Worm (Caenorhabditis elegans): ENCODE data around the gene nhr-290.

The nhr-290 gene

DNA sequence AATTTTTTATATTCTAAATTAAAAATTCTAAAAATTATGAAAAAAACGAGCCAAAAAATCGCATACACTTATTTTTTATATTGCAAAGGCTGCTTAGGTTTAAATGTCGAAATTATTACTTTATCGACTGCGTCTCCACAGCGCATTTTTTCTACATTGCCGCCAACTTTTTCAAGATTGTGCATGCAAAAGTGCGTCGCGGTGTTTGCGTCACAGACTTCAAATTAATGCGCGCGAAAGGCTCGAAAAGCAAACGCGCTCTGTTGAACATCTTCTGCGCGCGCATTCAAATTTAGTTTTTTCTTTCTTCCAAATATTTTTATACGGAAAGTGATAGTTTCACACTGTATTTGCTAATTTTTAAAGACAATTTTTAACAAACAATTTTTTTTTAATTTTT lies 26.6 kb downstream of the nhr-290 start (continued):
- TF ChIP-seq F16B12.6 (tag; optimal IDR thresholded peaks at IDR 0.05) (peak; percentile 87), ets-5 (GFP tag; IDR thresholded peaks at IDR 0.05) (peak; percentile 52; the same call in 1 of the 2 replicates), mep-1 (tag; optimal IDR thresholded peaks at IDR 0.05) (peak; percentile 84), nhr-85 (tag) (peak; percentile 95), dpl-1 (GFP tag; optimal IDR thresholded peaks at IDR 0.05) (peak; percentile 92 to 99 (median 97)), lir-3 (tag; optimal IDR thresholded peaks at IDR 0.05; ENCODE audit: poor library complexity) (peak; percentile 88), xbp-1 (tag; optimal IDR thresholded peaks at IDR 0.05) (peak; percentile 90), snpc-4 (tag; optimal IDR thresholded peaks at IDR 0.05) (peak; percentile 71), sptf-1 (tag; optimal IDR thresholded peaks at IDR 0.05) (no peak), ceh-63 (GFP tag; optimal IDR thresholded peaks at IDR 0.05) (peak; percentile 60), hlh-4 (tag; optimal IDR thresholded peaks at IDR 0.05) (no peak), snu-23 (GFP tag; optimal IDR thresholded peaks at IDR 0.05) (peak; percentile 93), grh-1 (GFP tag; IDR thresholded peaks at IDR 0.05) (peak; percentile 95), unc-86 (tag; optimal IDR thresholded peaks at IDR 0.05) (peak; percentile 93), C16A3.4 (tag; optimal IDR thresholded peaks at IDR 0.05) (peak; percentile 71), ztf-11 (tag; optimal IDR thresholded peaks at IDR 0.05) (peak in 1 of 2 experiments; percentile 76), zag-1 (tag; optimal IDR thresholded peaks at IDR 0.05) (no peak), mdl-1 (tag; optimal IDR thresholded peaks at IDR 0.05) (peak in 1 of 2 experiments; percentile 57), pqm-1 (tag; optimal IDR thresholded peaks at IDR 0.05) (no peak), mef-2 (tag; optimal IDR thresholded peaks at IDR 0.05) (no peak), ceh-88 (GFP tag; IDR thresholded peaks at IDR 0.05) (peak; percentile 95), ceh-90 (tag; optimal IDR thresholded peaks at IDR 0.05) (peak; percentile 74), nhr-237 (tag; optimal IDR thresholded peaks at IDR 0.05) (peak; percentile 63), unc-98 (GFP tag; IDR thresholded peaks at IDR 0.05) (peak; percentile 89), fkh-8 (tag; optimal IDR thresholded peaks at IDR 0.05) (peak; percentile 94), aly-2 (tag; optimal IDR thresholded peaks at IDR 0.05) (no peak), nhr-71 (tag; optimal IDR thresholded peaks at IDR 0.05) (peak; percentile 97), nhr-90 (tag; optimal IDR thresholded peaks at IDR 0.05; ENCODE audit: poor library complexity) (peak; percentile 90), C04F5.9 (tag; optimal IDR thresholded peaks at IDR 0.05) (peak; percentile 77), lin-39 (tag; optimal IDR thresholded peaks at IDR 0.05) (peak; percentile 36), nhr-12 (tag; optimal IDR thresholded peaks at IDR 0.05) (no peak), efl-1 (optimal IDR thresholded peaks at IDR 0.05) (peak; percentile 99), efl-1 (GFP tag; optimal IDR thresholded peaks at IDR 0.05 in 1 of 2) (peak; percentile 97 to 100), efl-3 (GFP tag; optimal IDR thresholded peaks at IDR 0.05) (peak; percentile 2), tbx-2 (tag; optimal IDR thresholded peaks at IDR 0.05) (peak; percentile 94), lin-14 (GFP tag; optimal IDR thresholded peaks at IDR 0.05) (peak; percentile 92), aha-1 (tag; optimal IDR thresholded peaks at IDR 0.05) (no peak), blmp-1 (tag; optimal IDR thresholded peaks at IDR 0.05) (peak; percentile 35), unc-30 (tag; optimal IDR thresholded peaks at IDR 0.05) (no peak), nhr-84 (tag; optimal IDR thresholded peaks at IDR 0.05) (no peak), isw-1 (GFP tag; IDR thresholded peaks at IDR 0.05) (peak; percentile 98), fkh-4 (tag; optimal IDR thresholded peaks at IDR 0.05; ENCODE audit: borderline replicate concordance) (peak; percentile 86), egl-13 (tag; optimal IDR thresholded peaks at IDR 0.05) (peak; percentile 95), irx-1 (tag; optimal IDR thresholded peaks at IDR 0.05) (peak; percentile 90), ama-1 (optimal IDR thresholded peaks at IDR 0.05) (no peak), rnt-1 (tag; optimal IDR thresholded peaks at IDR 0.05) (peak; percentile 93), dsc-1 (tag; optimal IDR thresholded peaks at IDR 0.05) (peak; percentile 95), ceh-8 (GFP tag; optimal IDR thresholded peaks at IDR 0.05) (peak; percentile 84), tlp-1 (tag; optimal IDR thresholded peaks at IDR 0.05) (no peak), zip-4 (GFP tag; optimal IDR thresholded peaks at IDR 0.05) (peak; percentile 74), pax-3 (tag; optimal IDR thresholded peaks at IDR 0.05) (peak; percentile 92), hlh-17 (GFP tag; optimal IDR thresholded peaks at IDR 0.05; ENCODE audit: borderline replicate concordance) (no peak), ztf-4 (tag; optimal IDR thresholded peaks at IDR 0.05) (peak; percentile 67), nhr-11 (tag; optimal IDR thresholded peaks at IDR 0.05) (peak; percentile 53)
